Worm (Caenorhabditis elegans): ENCODE results near the gene lat-2.

lat-2 gene

DNA sequence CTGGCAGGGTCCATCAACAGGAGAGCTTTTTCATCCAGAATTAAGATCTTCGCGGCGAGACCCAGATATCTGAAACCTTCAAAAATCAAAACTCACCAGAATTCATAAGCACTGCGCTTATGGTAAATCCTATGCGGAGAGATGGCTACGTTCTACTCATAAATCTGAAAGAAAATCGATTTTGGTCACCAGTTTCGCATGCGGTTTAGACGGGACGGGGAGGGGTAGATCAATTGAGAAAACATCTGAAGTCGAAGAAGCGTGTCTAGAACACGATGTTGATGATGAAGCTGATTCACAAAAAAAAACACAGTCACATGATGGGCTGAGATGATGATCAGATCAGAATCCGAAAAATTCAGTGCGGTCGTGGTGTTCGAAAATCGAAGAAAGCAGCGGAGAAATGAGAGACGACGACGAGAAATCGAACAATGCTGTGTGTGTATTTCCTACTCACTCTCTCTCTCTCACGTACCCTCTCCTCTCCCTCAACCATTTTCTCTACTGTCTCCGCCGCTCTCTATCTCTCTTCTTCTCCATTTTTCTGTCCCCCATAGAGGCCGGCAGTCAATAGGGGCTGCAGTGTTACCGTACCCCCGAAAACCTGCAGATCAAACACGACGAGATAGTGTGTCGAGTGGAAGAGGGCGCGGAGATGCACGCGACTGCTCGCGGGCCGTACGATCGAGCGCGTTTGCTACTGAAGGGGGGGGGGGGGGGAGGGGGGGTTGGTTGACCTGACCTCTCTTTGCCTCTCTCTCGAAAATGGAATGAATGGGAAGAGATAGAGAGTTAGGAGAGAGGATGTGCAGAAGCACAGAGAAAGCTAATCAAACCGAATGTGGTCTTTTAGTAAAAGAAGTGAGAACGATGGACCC is 17.7 kb downstream of the lat-2 start, which contains the start of gene ntl-2 (continued):
- TF ChIP-seq lin-54 (GFP tag; optimal IDR thresholded peaks at IDR 0.05) (peak; percentile 88), Y79H2A.3 (GFP tag; conservative IDR thresholded peaks at IDR 0.05) (no peak), C17E4.6 (GFP tag; IDR thresholded peaks at IDR 0.05) (peak; percentile 66; the same call in 1 of the 2 replicates), B0261.1 (tag; optimal IDR thresholded peaks at IDR 0.05) (peak; percentile 33), aptf-3 (GFP tag; IDR thresholded peaks at IDR 0.05) (no peak), attf-3 (GFP tag; conservative IDR thresholded peaks at IDR 0.05) (no peak), ztf-6 (GFP tag; IDR thresholded peaks at IDR 0.05) (0 out of 2 replicates have a peak, but pooled peaks have one; percentile 34), F37B4.10 (GFP tag; IDR thresholded peaks at IDR 0.05) (no peak), let-607 (tag; optimal IDR thresholded peaks at IDR 0.05) (peak; percentile 75 to 81), chd-7 (tag; optimal IDR thresholded peaks at IDR 0.05) (peak; percentile 97), let-526 (GFP tag; IDR thresholded peaks at IDR 0.05) (peak; percentile 89), repo-1 (tag; optimal IDR thresholded peaks at IDR 0.05) (peak; percentile 88), nhr-90 (tag; optimal IDR thresholded peaks at IDR 0.05) (no peak), atf-7 (tag; optimal IDR thresholded peaks at IDR 0.05) (peak; percentile 94), bed-1 (GFP tag; IDR thresholded peaks at IDR 0.05) (no peak), dox-1 (GFP tag; IDR thresholded peaks at IDR 0.05) (peak; percentile 96), sptf-2 (GFP tag; optimal IDR thresholded peaks at IDR 0.05) (peak; percentile 59), Y53G8AR.9 (GFP tag; conservative IDR thresholded peaks at IDR 0.05) (peak; percentile 88), nhr-120 (GFP tag; IDR thresholded peaks at IDR 0.05) (no peak), B0019.2 (GFP tag; conservative IDR thresholded peaks at IDR 0.05) (no peak), aptf-2 (GFP tag; conservative IDR thresholded peaks at IDR 0.05) (no peak), lag-1 (GFP tag; IDR thresholded peaks at IDR 0.05) (no peak), zfh-2 (GFP tag; conservative IDR thresholded peaks at IDR 0.05) (peak; percentile 100), hsf-1 (GFP tag; IDR thresholded peaks at IDR 0.05) (peak; percentile 63; the same call in 1 of the 2 replicates), F49E8.2 (tag; optimal IDR thresholded peaks at IDR 0.05; ENCODE audit: insufficient read depth) (no peak), hlh-12 (tag; optimal IDR thresholded peaks at IDR 0.05) (no peak), unc-62 (GFP tag; optimal IDR thresholded peaks at IDR 0.05) (peak; percentile 12), lin-35 (GFP tag; optimal IDR thresholded peaks at IDR 0.05) (peak in 1 of 3 experiments; percentile 80), ets-4 (GFP tag; optimal IDR thresholded peaks at IDR 0.05) (peak; percentile 86), hmg-20 (GFP tag; IDR thresholded peaks at IDR 0.05) (no peak; the same call in 1 of the 2 replicates), K12H6.12 (tag; optimal IDR thresholded peaks at IDR 0.05) (peak; percentile 98), K11D2.4 (GFP tag; IDR thresholded peaks at IDR 0.05) (peak; percentile 92), Y67H2A.10 (GFP tag; conservative IDR thresholded peaks at IDR 0.05) (peak; percentile 74), madf-8 (GFP tag; conservative IDR thresholded peaks at IDR 0.05) (peak; percentile 23; the same call in 1 of the 2 replicates), lsl-1 (GFP tag; optimal IDR thresholded peaks at IDR 0.05) (peak; percentile 59), ccch-3 (GFP tag; optimal IDR thresholded peaks at IDR 0.05) (no peak), mes-4 (tag; optimal IDR thresholded peaks at IDR 0.05) (no peak), gei-17 (GFP tag; optimal IDR thresholded peaks at IDR 0.05) (peak; percentile 80), him-1 (tag; optimal IDR thresholded peaks at IDR 0.05) (no peak), akir-1 (GFP tag; optimal IDR thresholded peaks at IDR 0.05) (peak; percentile 85), ama-1 (optimal IDR thresholded peaks at IDR 0.05) (no peak), ama-1 (GFP tag; optimal IDR thresholded peaks at IDR 0.05) (no peak), nfya-1 (tag; optimal IDR thresholded peaks at IDR 0.05; ENCODE audit: borderline replicate concordance, insufficient read depth) (no peak), snpc-1.1 (tag; optimal IDR thresholded peaks at IDR 0.05; ENCODE audit: insufficient read depth) (no peak), ceh-27 (GFP tag; optimal IDR thresholded peaks at IDR 0.05) (peak; percentile 100)

All from whole organism, young adult.